Worm (Caenorhabditis elegans) whole organism, young adult: Measurements from ENCODE around the gene C08H9.16.
A peak's percentile ranks its signal among the peaks of the same experiment; 100 is the strongest.

Experiments used
- B0336.3 ChIP-seq: fragments of 200-800 bp; sonication (Bioruptor generic); IDR thresholded peaks from 2 replicates; pipeline ENCODE4 v1.3.6; 2022; ENCODE audit warnings: missing genetic modification characterization, missing compliant biosample characterization
- C17E4.6 ChIP-seq: fragments of 200-800 bp; sonication (Bioruptor generic); IDR thresholded peaks from 2 replicates; pipeline ENCODE4 v1.3.6; 2022; ENCODE audit warnings: missing genetic modification reagents, missing genetic modification characterization, missing compliant biosample characterization
- F22D6.2 ChIP-seq: sonication (generic microtip); optimal IDR thresholded peaks from 2 replicates; lab custom pipeline; 2016; ENCODE audit warnings: mild to moderate bottlenecking, missing genetic modification characterization, missing compliant biosample characterization
- F23B12.7 ChIP-seq: sonication (generic microtip); optimal IDR thresholded peaks from 2 replicates; lab custom pipeline; 2017; ENCODE audit warnings: missing genetic modification characterization, mild to moderate bottlenecking, missing compliant biosample characterization, antibody characterized with exemption, moderate library complexity; ENCODE audit not compliant: insufficient read depth
- F52B5.7 ChIP-seq: sonication (generic microtip); optimal IDR thresholded peaks from 2 replicates; lab custom pipeline; 2016; ENCODE audit warnings: mild to moderate bottlenecking, missing genetic modification characterization, missing compliant biosample characterization
- T07F8.4 ChIP-seq: sonication (generic microtip); optimal IDR thresholded peaks from 2 replicates; lab custom pipeline; 2016; ENCODE audit warnings: mild to moderate bottlenecking, missing genetic modification characterization, moderate library complexity, missing compliant biosample characterization
- Y53G8AR.9 ChIP-seq: fragments of 200-800 bp; sonication (Bioruptor generic); conservative IDR thresholded peaks from 2 replicates; pipeline ENCODE4 v1.3.6; 2022; ENCODE audit warnings: missing genetic modification reagents, missing genetic modification characterization, missing compliant biosample characterization
- ama-1 ChIP-seq, 3 experiments: fragments of 150-350 bp in 1 of 3; sonication (generic microtip) in 2 of 3; optimal IDR thresholded peaks; 2 replicates each; lab custom pipeline; 2014 to 2018; ENCODE audit warnings: missing biosample characterization in 2 of 3, missing genetic modification characterization in 2 of 3, missing genetic modification reagents in 2 of 3
- aptf-2 ChIP-seq: fragments of 200-800 bp; sonication (Bioruptor generic); conservative IDR thresholded peaks from 2 replicates; pipeline ENCODE4 v1.3.6; 2022; ENCODE audit warnings: missing genetic modification reagents, missing genetic modification characterization, missing compliant biosample characterization
- attf-5 ChIP-seq: fragments of 200-800 bp; sonication (Bioruptor generic); optimal IDR thresholded peaks from 2 replicates; lab custom pipeline; 2018; ENCODE audit warnings: mild to moderate bottlenecking, missing genetic modification characterization, missing compliant biosample characterization
- bed-1 ChIP-seq: fragments of 200-800 bp; sonication (Bioruptor generic); IDR thresholded peaks from 2 replicates; pipeline ENCODE4 v1.3.6; 2022; ENCODE audit warnings: missing genetic modification reagents, missing genetic modification characterization, missing compliant biosample characterization
- cebp-1 ChIP-seq, 2 experiments: fragments of 200-800 bp in 1 of 2; sonication (Bioruptor generic) in 1 of 2; sonication (generic microtip) in 1 of 2; IDR thresholded peaks in 1 of 2; optimal IDR thresholded peaks in 1 of 2; 2 replicates each; pipeline versions ENCODE4 v1.3.6 to Lab custom; 2017 to 2022; ENCODE audit warnings: missing compliant biosample characterization in 2 of 2, missing genetic modification characterization in 2 of 2, mild to moderate bottlenecking in 1 of 2, missing genetic modification reagents in 1 of 2, moderate library complexity in 1 of 2
- ceh-40 ChIP-seq: fragments of 200-800 bp; sonication (Bioruptor generic); IDR thresholded peaks from 2 replicates; pipeline ENCODE4 v1.3.6; 2022; ENCODE audit warnings: missing genetic modification characterization, missing compliant biosample characterization
- ceh-79 ChIP-seq: sonication (generic microtip); optimal IDR thresholded peaks from 2 replicates; lab custom pipeline; 2017; ENCODE audit warnings: mild to moderate bottlenecking, missing genetic modification characterization, missing compliant biosample characterization
- ceh-91 ChIP-seq: fragments of 200-800 bp; sonication (Bioruptor generic); IDR thresholded peaks from 2 replicates; pipeline ENCODE4 v1.3.6; 2022; ENCODE audit warnings: missing genetic modification reagents, missing genetic modification characterization, missing compliant biosample characterization
- die-1 ChIP-seq: sonication (generic microtip); optimal IDR thresholded peaks from 2 replicates; lab custom pipeline; 2016; ENCODE audit warnings: missing genotype, mild to moderate bottlenecking, missing genetic modification characterization, missing compliant biosample characterization
- dox-1 ChIP-seq: fragments of 200-800 bp; sonication (Bioruptor generic); IDR thresholded peaks from 2 replicates; pipeline ENCODE4 v1.3.6; 2022; ENCODE audit warnings: missing genetic modification reagents, missing genetic modification characterization, missing compliant biosample characterization
- dpff-1 ChIP-seq: sonication (generic microtip); optimal IDR thresholded peaks from 2 replicates; lab custom pipeline; 2017; ENCODE audit warnings: mild to moderate bottlenecking, missing genetic modification characterization, missing compliant biosample characterization
- egl-18 ChIP-seq: fragments of 200-800 bp; sonication (Bioruptor generic); IDR thresholded peaks from 2 replicates; pipeline ENCODE4 v1.3.6; 2022; ENCODE audit warnings: missing genetic modification reagents, missing genetic modification characterization, missing compliant biosample characterization
- egl-44 ChIP-seq: fragments of 200-800 bp; sonication (Bioruptor generic); IDR thresholded peaks from 2 replicates; pipeline ENCODE4 v1.3.6; 2022; ENCODE audit warnings: missing genetic modification reagents, missing genetic modification characterization, missing compliant biosample characterization
- ekl-4 ChIP-seq: fragments of 200-800 bp; sonication (Bioruptor generic); IDR thresholded peaks from 2 replicates; pipeline ENCODE4 v1.3.6; 2022; ENCODE audit warnings: missing genetic modification reagents, missing genetic modification characterization, missing compliant biosample characterization
- fkh-3 ChIP-seq: sonication (generic microtip); optimal IDR thresholded peaks from 2 replicates; lab custom pipeline; 2016; ENCODE audit warnings: mild to moderate bottlenecking, missing genetic modification characterization, missing compliant biosample characterization
- hlh-12 ChIP-seq: sonication (generic microtip); optimal IDR thresholded peaks from 2 replicates; lab custom pipeline; 2016; ENCODE audit warnings: missing genetic modification characterization, missing compliant biosample characterization
- hmg-1.2 ChIP-seq: fragments of 200-800 bp; sonication (Bioruptor generic); IDR thresholded peaks from 2 replicates; pipeline ENCODE4 v1.3.6; 2022; ENCODE audit warnings: missing genetic modification reagents, missing genetic modification characterization, missing compliant biosample characterization
- hsf-1 ChIP-seq: fragments of 200-800 bp; sonication (Bioruptor generic); IDR thresholded peaks from 2 replicates; pipeline ENCODE4 v1.3.6; 2022; ENCODE audit warnings: missing genetic modification reagents, missing genetic modification characterization, missing compliant biosample characterization
- let-526 ChIP-seq: fragments of 200-800 bp; sonication (Bioruptor generic); IDR thresholded peaks from 2 replicates; pipeline ENCODE4 v1.3.6; 2022; ENCODE audit warnings: missing genetic modification reagents, missing genetic modification characterization, missing compliant biosample characterization
- let-607 ChIP-seq, 2 experiments: fragments of 200-800 bp in 1 of 2; sonication (Bioruptor generic) in 1 of 2; sonication (generic microtip) in 1 of 2; optimal IDR thresholded peaks; 2 replicates each; lab custom pipeline; 2016 to 2018; ENCODE audit warnings: mild to moderate bottlenecking in 2 of 2, missing compliant biosample characterization in 2 of 2, missing genetic modification characterization in 2 of 2, moderate library complexity in 2 of 2, missing genotype in 1 of 2
- lin-26 ChIP-seq: fragments of 200-800 bp; sonication (Bioruptor generic); IDR thresholded peaks from 2 replicates; pipeline ENCODE4 v1.3.6; 2022; ENCODE audit warnings: missing genetic modification reagents, missing genetic modification characterization, missing compliant biosample characterization
- lin-35 ChIP-seq, 3 experiments: fragments of 150-350 bp in 2 of 3; sonication (generic microtip) in 1 of 3; optimal IDR thresholded peaks; 2 replicates each; lab custom pipeline; 2014 to 2018; ENCODE audit warnings: missing biosample characterization in 3 of 3, missing genetic modification characterization in 3 of 3, missing genetic modification reagents in 3 of 3
- lir-1 ChIP-seq: fragments of 200-800 bp; sonication (Bioruptor generic); conservative IDR thresholded peaks from 2 replicates; pipeline ENCODE4 v1.3.6; 2022; ENCODE audit warnings: missing genetic modification reagents, missing genetic modification characterization, missing compliant biosample characterization
- lsl-1 ChIP-seq: fragments of 200-800 bp; sonication (Bioruptor generic); optimal IDR thresholded peaks from 2 replicates; lab custom pipeline; 2018; ENCODE audit warnings: mild to moderate bottlenecking, missing genetic modification characterization, moderate library complexity, missing compliant biosample characterization
- madf-10 ChIP-seq: sonication (generic microtip); optimal IDR thresholded peaks from 2 replicates; lab custom pipeline; 2016; ENCODE audit warnings: mild to moderate bottlenecking, missing genetic modification characterization, missing compliant biosample characterization
- madf-6 ChIP-seq: fragments of 200-800 bp; sonication (Bioruptor generic); IDR thresholded peaks from 2 replicates; pipeline ENCODE4 v1.3.6; 2022; ENCODE audit warnings: missing genetic modification reagents, missing genetic modification characterization, missing compliant biosample characterization
- mcd-1 ChIP-seq: fragments of 200-800 bp; sonication (Bioruptor generic); IDR thresholded peaks from 2 replicates; pipeline ENCODE4 v1.3.6; 2022; ENCODE audit warnings: missing genetic modification reagents, missing genetic modification characterization, missing compliant biosample characterization
- nhr-179 ChIP-seq: sonication (generic microtip); optimal IDR thresholded peaks from 2 replicates; lab custom pipeline; 2016; ENCODE audit warnings: mild to moderate bottlenecking, missing genetic modification characterization, missing compliant biosample characterization
- nhr-80 ChIP-seq: sonication (generic microtip); optimal IDR thresholded peaks from 2 replicates; lab custom pipeline; 2016; ENCODE audit warnings: missing genetic modification characterization, missing compliant biosample characterization
- nhr-90 ChIP-seq: sonication (generic microtip); optimal IDR thresholded peaks from 2 replicates; lab custom pipeline; 2016; ENCODE audit warnings: missing genotype, mild to moderate bottlenecking, missing genetic modification characterization, missing compliant biosample characterization
- repo-1 ChIP-seq: sonication (generic microtip); optimal IDR thresholded peaks from 2 replicates; lab custom pipeline; 2017; ENCODE audit warnings: mild to moderate bottlenecking, missing genetic modification characterization, missing compliant biosample characterization
- rpc-1 ChIP-seq, 2 experiments: fragments of 150-350 bp in 1 of 2; sonication (generic microtip) in 1 of 2; optimal IDR thresholded peaks; 2 replicates each; lab custom pipeline; 2014 to 2018; ENCODE audit warnings: missing biosample characterization in 1 of 2, missing genetic modification characterization in 1 of 2, missing genetic modification reagents in 1 of 2, missing genotype in 1 of 2
- sdz-38 ChIP-seq: sonication (generic microtip); optimal IDR thresholded peaks from 2 replicates; lab custom pipeline; 2016; ENCODE audit warnings: missing genotype, missing genetic modification characterization, missing compliant biosample characterization
- snpc-4 ChIP-seq, 5 experiments: fragments of 150-350 bp in 1 of 5; sonication (generic microtip) in 4 of 5; optimal IDR thresholded peaks; 2 replicates each; lab custom pipeline; 2014 to 2018; ENCODE audit warnings: missing genetic modification characterization in 5 of 5, missing biosample characterization in 3 of 5, antibody characterized with exemption in 2 of 5, mild to moderate bottlenecking in 2 of 5, missing compliant biosample characterization in 2 of 5, missing genotype in 2 of 5, moderate library complexity in 2 of 5, missing genetic modification reagents in 1 of 5
- sptf-2 ChIP-seq: fragments of 200-800 bp; sonication (Bioruptor generic); optimal IDR thresholded peaks from 2 replicates; lab custom pipeline; 2018; ENCODE audit warnings: mild to moderate bottlenecking, missing genetic modification characterization, missing compliant biosample characterization
- tbp1 ChIP-seq: fragments of 200-800 bp; sonication (Bioruptor generic); optimal IDR thresholded peaks from 2 replicates; lab custom pipeline; 2018; ENCODE audit warnings: mild to moderate bottlenecking, missing genetic modification characterization, missing compliant biosample characterization
- tlf-1 ChIP-seq: fragments of 200-800 bp; sonication (Bioruptor generic); optimal IDR thresholded peaks from 2 replicates; lab custom pipeline; 2018; ENCODE audit warnings: mild to moderate bottlenecking, missing genetic modification characterization, missing compliant biosample characterization
- ztf-26 ChIP-seq: sonication (generic microtip); optimal IDR thresholded peaks from 2 replicates; lab custom pipeline; 2017; ENCODE audit warnings: missing genetic modification characterization, missing compliant biosample characterization
- ztf-6 ChIP-seq: fragments of 200-800 bp; sonication (Bioruptor generic); IDR thresholded peaks from 2 replicates; pipeline ENCODE4 v1.3.6; 2022; ENCODE audit warnings: missing genetic modification reagents, missing genetic modification characterization, missing compliant biosample characterization

C08H9.16 gene

ce11 chrII:9937611-9938010 lies 45.0 kb downstream of the C08H9.16 start:
- TF ChIP-seq fkh-3 (no peak), let-526 (GFP tag; lab: Robert Waterston, UW) (0 out of 2 replicates have a peak, but pooled peaks have one; percentile 59), hsf-1 (GFP tag; lab: Robert Waterston, UW) (no peak), ama-1 (optimal IDR thresholded peaks at IDR 0.05; lab: Kevin White, UChicago) (peak; percentile 90), ama-1 (GFP tag; optimal IDR thresholded peaks at IDR 0.05; lab: Kevin White, UChicago) (no peak), madf-10 (tag; lab: Kevin White, UChicago) (peak; percentile 34), egl-18 (GFP tag; lab: Robert Waterston, UW) (no peak), dox-1 (no peak), snpc-4 (GFP tag; optimal IDR thresholded peaks at IDR 0.05; lab: Kevin White, UChicago) (no peak), snpc-4 (tag; optimal IDR thresholded peaks at IDR 0.05; lab: Kevin White, UChicago) (peak in 2 of 4 experiments; percentile 19 to 38), cebp-1 (GFP tag; IDR thresholded peaks at IDR 0.05; lab: Robert Waterston, UW) (no peak), cebp-1 (tag; optimal IDR thresholded peaks at IDR 0.05; lab: Kevin White, UChicago) (peak; percentile 55), F23B12.7 (tag; lab: Kevin White, UChicago) (no peak), nhr-80 (tag; lab: Kevin White, UChicago) (peak; percentile 81), hmg-1.2 (GFP tag; lab: Robert Waterston, UW) (peak; percentile 50; the same call in 1 of the 2 replicates), ztf-6 (GFP tag; lab: Robert Waterston, UW) (no peak), C17E4.6 (GFP tag; lab: Robert Waterston, UW) (0 out of 2 replicates have a peak, but pooled peaks have one; percentile 9), nhr-179 (tag; lab: Kevin White, UChicago) (no peak), let-607 (tag; optimal IDR thresholded peaks at IDR 0.05; lab: Kevin White, UChicago) (peak; percentile 13 to 26), attf-5 (GFP tag; lab: Kevin White, UChicago) (peak; percentile 67), hlh-12 (tag; lab: Kevin White, UChicago) (no peak), lir-1 (GFP tag; lab: Robert Waterston, UW) (0 out of 2 replicates have a peak, but pooled peaks have one; percentile 9), madf-6 (GFP tag; lab: Robert Waterston, UW) (0 out of 2 replicates have a peak, but pooled peaks have one; percentile 7), egl-44 (no peak), rpc-1 (optimal IDR thresholded peaks at IDR 0.05; lab: Kevin White, UChicago) (no peak), rpc-1 (tag; optimal IDR thresholded peaks at IDR 0.05; lab: Kevin White, UChicago) (no peak), ceh-40 (GFP tag; lab: Robert Waterston, UW) (no peak), sptf-2 (GFP tag; lab: Kevin White, UChicago) (no peak), ekl-4 (GFP tag; lab: Robert Waterston, UW) (0 out of 2 replicates have a peak, but pooled peaks have one; percentile 19), Y53G8AR.9 (GFP tag; lab: Robert Waterston, UW) (0 out of 2 replicates have a peak, but pooled peaks have one; percentile 26), ztf-26 (peak; percentile 69), T07F8.4 (no peak), mcd-1 (GFP tag; lab: Robert Waterston, UW) (peak; percentile 47; the same call in 1 of the 2 replicates), aptf-2 (GFP tag; lab: Robert Waterston, UW) (no peak), F22D6.2 (tag; lab: Kevin White, UChicago) (peak; percentile 65), dpff-1 (tag; lab: Kevin White, UChicago) (no peak), ceh-79 (tag; lab: Kevin White, UChicago) (no peak), lin-35 (GFP tag; optimal IDR thresholded peaks at IDR 0.05; lab: Kevin White, UChicago) (peak in 1 of 3 experiments; percentile 25), nhr-90 (peak; percentile 28), bed-1 (no peak), lin-26 (GFP tag; lab: Robert Waterston, UW) (peak; percentile 14; the same call in 1 of the 2 replicates), tbp1 (GFP tag; lab: Kevin White, UChicago) (peak; percentile 38), lsl-1 (GFP tag; lab: Kevin White, UChicago) (no peak), tlf-1 (GFP tag; lab: Kevin White, UChicago) (no peak), repo-1 (tag; lab: Kevin White, UChicago) (no peak), sdz-38 (tag; lab: Kevin White, UChicago) (no peak), F52B5.7 (tag; lab: Kevin White, UChicago) (no peak), die-1 (tag; lab: Kevin White, UChicago) (peak; percentile 32), B0336.3 (GFP tag; lab: Robert Waterston, UW) (peak; percentile 49), ceh-91 (GFP tag; lab: Robert Waterston, UW) (no peak)
